Worm (Caenorhabditis elegans) whole organism, L4 larva: ENCODE results near the gene F35G12.7.

Experiments used
- D1046.2 ChIP-seq: fragments of 200-800 bp; sonication (Bioruptor generic); IDR thresholded peaks from 2 replicates; pipeline ENCODE4 v1.3.6; 2022; ENCODE audit warnings: missing genetic modification characterization, missing compliant biosample characterization
- F10B5.3 ChIP-seq: sonication (generic microtip); optimal IDR thresholded peaks from 2 replicates; lab custom pipeline; 2016; ENCODE audit warnings: mild to moderate bottlenecking, missing genetic modification characterization, missing compliant biosample characterization
- F26F4.8 ChIP-seq: fragments of 200-800 bp; sonication (Bioruptor generic); conservative IDR thresholded peaks from 2 replicates; pipeline ENCODE4 v1.3.6; 2022; ENCODE audit warnings: missing genetic modification characterization, missing compliant biosample characterization
- F37D6.2 ChIP-seq: sonication (generic microtip); optimal IDR thresholded peaks from 2 replicates; lab custom pipeline; 2016; ENCODE audit warnings: mild to moderate bottlenecking, missing genetic modification characterization, missing compliant biosample characterization
- F44E2.7 ChIP-seq: fragments of 200-800 bp; sonication (Bioruptor generic); IDR thresholded peaks from 2 replicates; pipeline ENCODE4 v2.1.2; 2022; ENCODE audit warnings: missing genetic modification characterization, missing compliant biosample characterization
- F49E8.2 ChIP-seq: sonication (generic microtip); optimal IDR thresholded peaks from 2 replicates; lab custom pipeline; 2016; ENCODE audit warnings: missing compliant biosample characterization, mild to moderate bottlenecking, missing genetic modification characterization, borderline replicate concordance
- R02D3.7 ChIP-seq: fragments of 150-350 bp; sonication (generic microtip); optimal IDR thresholded peaks from 3 replicates; lab custom pipeline; 2014; ENCODE audit warnings: missing biosample characterization, missing genetic modification characterization
- T20F7.1 ChIP-seq: fragments of 200-800 bp; sonication (Bioruptor generic); optimal IDR thresholded peaks from 2 replicates; lab custom pipeline; 2018; ENCODE audit warnings: mild to moderate bottlenecking, missing genetic modification characterization, missing compliant biosample characterization
- Y105C5A.15 ChIP-seq: fragments of 200-800 bp; sonication (Bioruptor generic); IDR thresholded peaks from 2 replicates; pipeline ENCODE4 v1.3.6; 2022; ENCODE audit warnings: missing genetic modification characterization, missing compliant biosample characterization
- Y5F2A.4 ChIP-seq: fragments of 200-800 bp; sonication (Bioruptor generic); optimal IDR thresholded peaks from 2 replicates; lab custom pipeline; 2018; ENCODE audit warnings: mild to moderate bottlenecking, missing genetic modification characterization, missing compliant biosample characterization
- aly-2 ChIP-seq: sonication (generic microtip); optimal IDR thresholded peaks from 2 replicates; lab custom pipeline; 2018; ENCODE audit warnings: missing biosample characterization, missing genetic modification characterization
- ama-1 ChIP-seq: fragments of 150-350 bp; optimal IDR thresholded peaks from 2 replicates; lab custom pipeline; 2014; ENCODE audit warnings: inconsistent platforms, mixed read lengths
- arid-1 ChIP-seq: fragments of 200-800 bp; sonication (Bioruptor generic); conservative IDR thresholded peaks from 2 replicates; pipeline ENCODE4 v1.3.6; 2022; ENCODE audit warnings: missing genetic modification reagents, missing genetic modification characterization, missing compliant biosample characterization
- attf-4 ChIP-seq: sonication (generic microtip); optimal IDR thresholded peaks from 3 replicates; lab custom pipeline; 2017; ENCODE audit warnings: missing biosample characterization, missing genetic modification characterization
- ceh-32 ChIP-seq: sonication (generic microtip); optimal IDR thresholded peaks from 2 replicates; lab custom pipeline; 2016; ENCODE audit warnings: mild to moderate bottlenecking, missing genetic modification characterization, missing compliant biosample characterization; ENCODE audit not compliant: poor library complexity
- ceh-62 ChIP-seq: sonication (generic microtip); optimal IDR thresholded peaks from 2 replicates; lab custom pipeline; 2017; ENCODE audit warnings: missing biosample characterization, missing genetic modification characterization
- ceh-82 ChIP-seq: sonication (generic microtip); optimal IDR thresholded peaks from 2 replicates; lab custom pipeline; 2017; ENCODE audit warnings: missing biosample characterization, missing genetic modification characterization
- ces-1 ChIP-seq: fragments of 150-350 bp; sonication (generic microtip); optimal IDR thresholded peaks from 4 replicates; lab custom pipeline; 2014; ENCODE audit warnings: missing biosample characterization, missing genetic modification reagents, missing genetic modification characterization
- daf-19 ChIP-seq: fragments of 200-800 bp; sonication (Bioruptor generic); conservative IDR thresholded peaks from 2 replicates; pipeline ENCODE4 v1.3.6; 2022; ENCODE audit warnings: missing genetic modification characterization, missing compliant biosample characterization
- dmd-6 ChIP-seq: fragments of 200-800 bp; sonication (Bioruptor generic); IDR thresholded peaks from 2 replicates; pipeline ENCODE4 v1.3.6; 2022; ENCODE audit warnings: missing genetic modification reagents, missing genetic modification characterization, missing compliant biosample characterization
- dmd-8 ChIP-seq: fragments of 200-800 bp; sonication (Bioruptor generic); IDR thresholded peaks from 2 replicates; pipeline ENCODE4 v1.3.6; 2022; ENCODE audit warnings: missing genetic modification characterization, missing compliant biosample characterization
- dpl-1 ChIP-seq: fragments of 150-350 bp; optimal IDR thresholded peaks from 2 replicates; lab custom pipeline; 2014; ENCODE audit warnings: missing biosample characterization, missing genetic modification reagents, missing genetic modification characterization
- dve-1 ChIP-seq: sonication (generic microtip); optimal IDR thresholded peaks from 2 replicates; lab custom pipeline; 2017; ENCODE audit warnings: antibody characterized with exemption, mild to moderate bottlenecking, missing genetic modification characterization, missing compliant biosample characterization; ENCODE audit not compliant: insufficient read depth
- egl-27 ChIP-seq: sonication (generic microtip); optimal IDR thresholded peaks from 3 replicates; lab custom pipeline; 2017; ENCODE audit warnings: missing biosample characterization, missing genetic modification reagents, missing genetic modification characterization
- gei-8 ChIP-seq: fragments of 200-800 bp; sonication (Bioruptor generic); optimal IDR thresholded peaks from 2 replicates; lab custom pipeline; 2018; ENCODE audit warnings: mild to moderate bottlenecking, missing genetic modification characterization, missing compliant biosample characterization
- hlh-11 ChIP-seq: fragments of 200-800 bp; sonication (Bioruptor generic); optimal IDR thresholded peaks from 2 replicates; lab custom pipeline; 2018; ENCODE audit warnings: mild to moderate bottlenecking, missing genetic modification characterization, missing compliant biosample characterization
- lim-7 ChIP-seq: fragments of 200-800 bp; sonication (Bioruptor generic); IDR thresholded peaks from 2 replicates; pipeline ENCODE4 v1.3.6; 2022; ENCODE audit warnings: missing genetic modification characterization, missing compliant biosample characterization
- lin-15B ChIP-seq: fragments of 150-350 bp; sonication (generic microtip); optimal IDR thresholded peaks from 3 replicates; lab custom pipeline; 2014; ENCODE audit warnings: missing biosample characterization, missing genetic modification characterization
- lin-39 ChIP-seq: fragments of 150-350 bp; optimal IDR thresholded peaks from 2 replicates; lab custom pipeline; 2014; ENCODE audit warnings: missing biosample characterization, missing genetic modification reagents, missing genetic modification characterization
- lir-3 ChIP-seq: sonication (generic microtip); optimal IDR thresholded peaks from 2 replicates; lab custom pipeline; 2016; ENCODE audit warnings: mild to moderate bottlenecking, missing genetic modification characterization, missing compliant biosample characterization
- mdt-29 ChIP-seq: fragments of 200-800 bp; sonication (Bioruptor generic); IDR thresholded peaks from 2 replicates; pipeline ENCODE4 v1.3.6; 2022; ENCODE audit warnings: missing genetic modification reagents, missing genetic modification characterization, missing compliant biosample characterization
- nhr-10 ChIP-seq: fragments of 150-350 bp; optimal IDR thresholded peaks from 2 replicates; lab custom pipeline; 2014; ENCODE audit warnings: missing biosample characterization, missing genetic modification characterization
- nhr-102 ChIP-seq: sonication (generic microtip); optimal IDR thresholded peaks from 2 replicates; lab custom pipeline; 2016; ENCODE audit warnings: mild to moderate bottlenecking, missing genetic modification characterization, moderate library complexity, missing compliant biosample characterization
- nhr-11 ChIP-seq: fragments of 150-350 bp; optimal IDR thresholded peaks from 2 replicates; lab custom pipeline; 2014; ENCODE audit warnings: missing biosample characterization, missing genetic modification characterization
- nhr-25 ChIP-seq: sonication (generic microtip); optimal IDR thresholded peaks from 2 replicates; lab custom pipeline; 2017; ENCODE audit warnings: missing genetic modification characterization, mild to moderate bottlenecking, missing compliant biosample characterization, antibody characterized with exemption, moderate library complexity, borderline replicate concordance; ENCODE audit not compliant: insufficient read depth
- nhr-28 ChIP-seq: fragments of 150-350 bp; optimal IDR thresholded peaks from 2 replicates; lab custom pipeline; 2014; ENCODE audit warnings: missing biosample characterization, missing genetic modification characterization
- nhr-41 ChIP-seq: fragments of 200-800 bp; sonication (Bioruptor generic); IDR thresholded peaks from 2 replicates; pipeline ENCODE4 v1.3.6; 2022; ENCODE audit warnings: missing genetic modification reagents, missing genetic modification characterization, missing compliant biosample characterization
- nhr-42 ChIP-seq: fragments of 200-800 bp; sonication (Bioruptor generic); IDR thresholded peaks from 2 replicates; pipeline ENCODE4 v1.3.6; 2022; ENCODE audit warnings: missing genetic modification characterization, missing compliant biosample characterization
- nhr-48 ChIP-seq: sonication (generic microtip); optimal IDR thresholded peaks from 2 replicates; lab custom pipeline; 2016; ENCODE audit warnings: mild to moderate bottlenecking, missing genetic modification characterization, missing compliant biosample characterization
- nhr-76 ChIP-seq: fragments of 150-350 bp; optimal IDR thresholded peaks from 2 replicates; lab custom pipeline; 2014; ENCODE audit warnings: missing biosample characterization, missing genetic modification characterization
- pha-4 ChIP-seq, 2 experiments: fragments of 150-350 bp in 1 of 2; fragments of 200-800 bp in 1 of 2; sonication (Bioruptor generic) in 1 of 2; IDR thresholded peaks in 1 of 2; optimal IDR thresholded peaks in 1 of 2; 2 replicates each; pipeline versions ENCODE4 v1.3.6 to Lab custom; 2014 to 2022; ENCODE audit warnings: missing genetic modification characterization in 2 of 2, missing genetic modification reagents in 2 of 2, missing biosample characterization in 1 of 2, missing compliant biosample characterization in 1 of 2
- php-3 ChIP-seq: fragments of 200-800 bp; sonication (Bioruptor generic); IDR thresholded peaks from 2 replicates; pipeline ENCODE4 v1.3.6; 2022; ENCODE audit warnings: missing genetic modification reagents, missing genetic modification characterization, missing compliant biosample characterization
- pqm-1 ChIP-seq: sonication (generic microtip); optimal IDR thresholded peaks from 2 replicates; lab custom pipeline; 2017; ENCODE audit warnings: missing biosample characterization, missing genetic modification characterization
- set-16 ChIP-seq: fragments of 200-800 bp; sonication (Bioruptor generic); IDR thresholded peaks from 2 replicates; pipeline ENCODE4 v1.3.6; 2022; ENCODE audit warnings: missing genetic modification reagents, missing genetic modification characterization, missing compliant biosample characterization
- snpc-1.2 ChIP-seq: fragments of 200-800 bp; sonication (Bioruptor generic); IDR thresholded peaks from 2 replicates; pipeline ENCODE4 v1.3.6; 2022; ENCODE audit warnings: missing genetic modification reagents, missing genetic modification characterization, missing compliant biosample characterization
- snpc-4 ChIP-seq: fragments of 150-350 bp; optimal IDR thresholded peaks from 2 replicates; lab custom pipeline; 2014; ENCODE audit warnings: missing biosample characterization, missing genetic modification characterization
- tra-1 ChIP-seq: fragments of 200-800 bp; sonication (Bioruptor generic); IDR thresholded peaks from 2 replicates; pipeline ENCODE4 v1.3.6; 2022; ENCODE audit warnings: missing genetic modification reagents, missing genetic modification characterization, missing compliant biosample characterization
- unc-130 ChIP-seq: sonication (generic microtip); optimal IDR thresholded peaks from 2 replicates; lab custom pipeline; 2016; ENCODE audit warnings: missing genetic modification reagents, missing genetic modification characterization, missing compliant biosample characterization
- vab-7 ChIP-seq: fragments of 200-800 bp; sonication (Bioruptor generic); IDR thresholded peaks from 2 replicates; pipeline ENCODE4 v1.3.6; 2022; ENCODE audit warnings: missing genetic modification reagents, missing genetic modification characterization, missing compliant biosample characterization
- zfp-2 ChIP-seq: sonication (generic microtip); optimal IDR thresholded peaks from 2 replicates; lab custom pipeline; 2016; ENCODE audit warnings: mild to moderate bottlenecking, missing genetic modification characterization, missing compliant biosample characterization
- zip-11 ChIP-seq: fragments of 200-800 bp; sonication (Bioruptor generic); IDR thresholded peaks from 2 replicates; pipeline ENCODE4 v1.3.6; 2022; ENCODE audit warnings: missing genetic modification characterization, missing compliant biosample characterization
- ztf-11 ChIP-seq: fragments of 150-350 bp; optimal IDR thresholded peaks from 2 replicates; lab custom pipeline; 2014; ENCODE audit warnings: missing biosample characterization, missing genetic modification characterization

Gene F35G12.7

DNA sequence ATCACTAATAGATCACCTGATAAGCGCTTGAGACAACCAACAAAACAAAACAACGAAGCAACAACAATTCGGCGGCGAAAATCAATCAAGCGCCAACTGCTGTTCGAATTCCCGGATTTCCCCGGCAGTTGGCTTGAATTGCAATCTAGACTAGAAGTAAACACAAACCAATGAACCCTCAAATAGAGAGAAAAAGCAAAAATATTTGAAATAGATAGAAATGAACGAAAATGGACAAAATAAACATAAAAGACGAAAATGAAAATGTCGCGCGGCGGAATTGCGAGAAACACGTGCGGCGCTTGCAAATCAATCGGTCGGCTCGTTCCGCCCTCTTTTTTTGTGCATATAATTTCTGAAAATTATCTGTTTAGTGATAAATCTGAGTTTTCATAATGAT, 18.7 kb downstream of the F35G12.7 start, which contains the start of gene idhg-1 (continued):
- TF ChIP-seq arid-1 (GFP tag; lab: Robert Waterston, UW) (peak; percentile 81), pha-4 (GFP tag; IDR thresholded peaks at IDR 0.05; lab: Robert Waterston, UW) (no peak; the same call in 1 of the 2 replicates), pha-4 (tag; optimal IDR thresholded peaks at IDR 0.05; lab: Kevin White, UChicago) (no peak), attf-4 (tag; lab: Kevin White, UChicago) (no peak), Y5F2A.4 (GFP tag; lab: Kevin White, UChicago) (no peak), snpc-4 (tag; lab: Kevin White, UChicago) (no peak), gei-8 (no peak), D1046.2 (no peak), lin-39 (tag; lab: Kevin White, UChicago) (no peak), ceh-62 (tag; lab: Kevin White, UChicago) (no peak), set-16 (no peak), zip-11 (GFP tag; lab: Robert Waterston, UW) (no peak), lim-7 (0 out of 2 replicates have a peak, but pooled peaks have one; percentile 51), F10B5.3 (tag; lab: Kevin White, UChicago) (no peak), egl-27 (tag; lab: Kevin White, UChicago) (no peak), F49E8.2 (no peak), php-3 (no peak), nhr-42 (no peak), tra-1 (GFP tag; lab: Robert Waterston, UW) (no peak), ces-1 (GFP tag; lab: Kevin White, UChicago) (no peak), F37D6.2 (tag; lab: Kevin White, UChicago) (peak; percentile 35), lin-15B (tag; lab: Kevin White, UChicago) (no peak), nhr-76 (tag; lab: Kevin White, UChicago) (peak; percentile 5), aly-2 (no peak), ceh-32 (tag; lab: Kevin White, UChicago) (no peak), daf-19 (no peak), dmd-8 (GFP tag; lab: Robert Waterston, UW) (no peak), nhr-11 (tag; lab: Kevin White, UChicago) (peak; percentile 71), zfp-2 (no peak), nhr-28 (tag; lab: Kevin White, UChicago) (peak; percentile 24), ceh-82 (tag; lab: Kevin White, UChicago) (no peak), dpl-1 (GFP tag; lab: Kevin White, UChicago) (peak; percentile 60), nhr-41 (GFP tag; lab: Robert Waterston, UW) (no peak), dmd-6 (GFP tag; lab: Robert Waterston, UW) (peak; percentile 29), unc-130 (peak; percentile 88), R02D3.7 (tag; lab: Kevin White, UChicago) (no peak), nhr-25 (tag; lab: Kevin White, UChicago) (no peak), vab-7 (GFP tag; lab: Robert Waterston, UW) (no peak), pqm-1 (peak; percentile 29), F44E2.7 (no peak), nhr-10 (tag; lab: Kevin White, UChicago) (no peak), dve-1 (tag; lab: Kevin White, UChicago) (peak; percentile 78), nhr-102 (peak; percentile 47), lir-3 (tag; lab: Kevin White, UChicago) (no peak), ama-1 (lab: Kevin White, UChicago) (no peak), F26F4.8 (GFP tag; lab: Robert Waterston, UW) (no peak), T20F7.1 (GFP tag; lab: Kevin White, UChicago) (no peak), nhr-48 (peak; percentile 31), ztf-11 (tag; lab: Kevin White, UChicago) (no peak), Y105C5A.15 (no peak), mdt-29 (GFP tag; lab: Robert Waterston, UW) (no peak), hlh-11 (peak; percentile 57), snpc-1.2 (GFP tag; lab: Robert Waterston, UW) (peak; percentile 51; the same call in 1 of the 2 replicates)
